Worm (Caenorhabditis elegans) whole organism, L4 larva: ENCODE results near the gene clec-78.

ENCODE experiments used
- D1046.2 ChIP-seq: fragments of 200-800 bp; sonication (Bioruptor generic); IDR thresholded peaks from 2 replicates; pipeline ENCODE4 v1.3.6; 2022; ENCODE audit warnings: missing genetic modification characterization, missing compliant biosample characterization
- Y48G9A.11 ChIP-seq: fragments of 200-800 bp; sonication (Bioruptor generic); IDR thresholded peaks from 2 replicates; pipeline ENCODE4 v1.3.6; 2022; ENCODE audit warnings: missing genetic modification reagents, missing genetic modification characterization, missing compliant biosample characterization
- attf-4 ChIP-seq: sonication (generic microtip); optimal IDR thresholded peaks from 3 replicates; lab custom pipeline; 2017; ENCODE audit warnings: missing biosample characterization, missing genetic modification characterization
- ceh-28 ChIP-seq: fragments of 150-350 bp; optimal IDR thresholded peaks from 2 replicates; lab custom pipeline; 2014; ENCODE audit warnings: missing biosample characterization, missing genetic modification reagents, missing genetic modification characterization
- ceh-44 ChIP-seq: fragments of 200-800 bp; sonication (Bioruptor generic); IDR thresholded peaks from 2 replicates; pipeline ENCODE4 v1.3.6; 2022; ENCODE audit warnings: missing genetic modification reagents, missing genetic modification characterization, missing compliant biosample characterization
- ceh-82 ChIP-seq: sonication (generic microtip); optimal IDR thresholded peaks from 2 replicates; lab custom pipeline; 2017; ENCODE audit warnings: missing biosample characterization, missing genetic modification characterization
- ces-1 ChIP-seq: fragments of 150-350 bp; sonication (generic microtip); optimal IDR thresholded peaks from 4 replicates; lab custom pipeline; 2014; ENCODE audit warnings: missing biosample characterization, missing genetic modification reagents, missing genetic modification characterization
- daf-16 ChIP-seq, 3 experiments: sonication (generic microtip); optimal IDR thresholded peaks; 2 replicates each; lab custom pipeline; 2016 to 2017; ENCODE audit warnings: missing genetic modification characterization in 3 of 3, missing genetic modification reagents in 3 of 3, mild to moderate bottlenecking in 2 of 3, missing compliant biosample characterization in 2 of 3, missing biosample characterization in 1 of 3, moderate library complexity in 1 of 3
- daf-8 ChIP-seq: fragments of 200-800 bp; sonication (Bioruptor generic); IDR thresholded peaks from 2 replicates; pipeline ENCODE4 v1.3.6; 2022; ENCODE audit warnings: missing genetic modification characterization, missing compliant biosample characterization
- dmd-6 ChIP-seq: fragments of 200-800 bp; sonication (Bioruptor generic); IDR thresholded peaks from 2 replicates; pipeline ENCODE4 v1.3.6; 2022; ENCODE audit warnings: missing genetic modification reagents, missing genetic modification characterization, missing compliant biosample characterization
- dpl-1 ChIP-seq: fragments of 150-350 bp; optimal IDR thresholded peaks from 2 replicates; lab custom pipeline; 2014; ENCODE audit warnings: missing biosample characterization, missing genetic modification reagents, missing genetic modification characterization
- egl-43 ChIP-seq: fragments of 200-800 bp; sonication (Bioruptor generic); IDR thresholded peaks from 2 replicates; pipeline ENCODE4 v1.3.6; 2022; ENCODE audit warnings: missing genetic modification reagents, missing genetic modification characterization, missing compliant biosample characterization
- fos-1 ChIP-seq: fragments of 150-350 bp; optimal IDR thresholded peaks from 2 replicates; lab custom pipeline; 2014; ENCODE audit warnings: missing biosample characterization, missing genetic modification characterization
- hlh-30 ChIP-seq: sonication (generic microtip); optimal IDR thresholded peaks from 2 replicates; lab custom pipeline; 2017; ENCODE audit warnings: antibody characterized with exemption, mild to moderate bottlenecking, missing genetic modification characterization, missing compliant biosample characterization; ENCODE audit not compliant: insufficient read depth
- hmg-1.1 ChIP-seq: fragments of 200-800 bp; sonication (Bioruptor generic); IDR thresholded peaks from 2 replicates; pipeline ENCODE4 v1.3.6; 2022; ENCODE audit warnings: missing genetic modification reagents, missing genetic modification characterization, missing compliant biosample characterization
- jun-1 ChIP-seq: fragments of 150-350 bp; optimal IDR thresholded peaks from 2 replicates; lab custom pipeline; 2014; ENCODE audit warnings: missing biosample characterization, missing genetic modification reagents, missing genetic modification characterization
- lin-15B ChIP-seq: fragments of 150-350 bp; sonication (generic microtip); optimal IDR thresholded peaks from 3 replicates; lab custom pipeline; 2014; ENCODE audit warnings: missing biosample characterization, missing genetic modification characterization
- lin-38 ChIP-seq: fragments of 200-800 bp; sonication (Bioruptor generic); IDR thresholded peaks from 2 replicates; pipeline ENCODE4 v1.3.6; 2022; ENCODE audit warnings: missing genetic modification reagents, missing genetic modification characterization, missing compliant biosample characterization
- lsy-2 ChIP-seq, 2 experiments: fragments of 150-350 bp in 1 of 2; sonication (generic microtip) in 1 of 2; optimal IDR thresholded peaks; 2 replicates each; lab custom pipeline; 2014 to 2017; ENCODE audit warnings: missing biosample characterization in 2 of 2, missing genetic modification characterization in 2 of 2
- mdt-29 ChIP-seq: fragments of 200-800 bp; sonication (Bioruptor generic); IDR thresholded peaks from 2 replicates; pipeline ENCODE4 v1.3.6; 2022; ENCODE audit warnings: missing genetic modification reagents, missing genetic modification characterization, missing compliant biosample characterization
- mxl-2 ChIP-seq: fragments of 200-800 bp; sonication (Bioruptor generic); conservative IDR thresholded peaks from 2 replicates; pipeline ENCODE4 v1.3.6; 2022; ENCODE audit warnings: missing genetic modification reagents, missing genetic modification characterization, missing compliant biosample characterization
- nhr-10 ChIP-seq: fragments of 150-350 bp; optimal IDR thresholded peaks from 2 replicates; lab custom pipeline; 2014; ENCODE audit warnings: missing biosample characterization, missing genetic modification characterization
- nhr-28 ChIP-seq: fragments of 150-350 bp; optimal IDR thresholded peaks from 2 replicates; lab custom pipeline; 2014; ENCODE audit warnings: missing biosample characterization, missing genetic modification characterization
- nhr-42 ChIP-seq: fragments of 200-800 bp; sonication (Bioruptor generic); IDR thresholded peaks from 2 replicates; pipeline ENCODE4 v1.3.6; 2022; ENCODE audit warnings: missing genetic modification characterization, missing compliant biosample characterization
- nhr-6 ChIP-seq: fragments of 150-350 bp; optimal IDR thresholded peaks from 2 replicates; lab custom pipeline; 2014; ENCODE audit warnings: missing biosample characterization, missing genetic modification characterization
- nhr-77 ChIP-seq: fragments of 150-350 bp; optimal IDR thresholded peaks from 2 replicates; lab custom pipeline; 2014; ENCODE audit warnings: missing biosample characterization, missing genetic modification characterization
- pqm-1 ChIP-seq: sonication (generic microtip); optimal IDR thresholded peaks from 2 replicates; lab custom pipeline; 2017; ENCODE audit warnings: missing biosample characterization, missing genetic modification characterization
- spr-1 ChIP-seq: sonication (generic microtip); optimal IDR thresholded peaks from 2 replicates; lab custom pipeline; 2016; ENCODE audit warnings: mild to moderate bottlenecking, missing genetic modification characterization, missing compliant biosample characterization
- tag-97 ChIP-seq: fragments of 200-800 bp; sonication (Bioruptor generic); IDR thresholded peaks from 2 replicates; pipeline ENCODE4 v1.3.6; 2022; ENCODE audit warnings: missing genetic modification characterization, missing compliant biosample characterization
- unc-62 ChIP-seq, 3 experiments: fragments of 150-350 bp in 1 of 3; sonication (generic microtip); optimal IDR thresholded peaks in 2 of 3; peaks in 1 of 3; 1 replicate in 1 of 3; 2 replicates in 2 of 3; lab custom pipeline; 2014 to 2017; ENCODE audit warnings: missing biosample characterization in 3 of 3, missing genetic modification characterization in 3 of 3, missing genetic modification reagents in 3 of 3, missing genotype in 1 of 3
- vab-7 ChIP-seq: fragments of 200-800 bp; sonication (Bioruptor generic); IDR thresholded peaks from 2 replicates; pipeline ENCODE4 v1.3.6; 2022; ENCODE audit warnings: missing genetic modification reagents, missing genetic modification characterization, missing compliant biosample characterization
- zag-1 ChIP-seq: fragments of 150-350 bp; optimal IDR thresholded peaks from 2 replicates; lab custom pipeline; 2014; ENCODE audit warnings: missing biosample characterization, missing genetic modification characterization
- zfp-2 ChIP-seq: sonication (generic microtip); optimal IDR thresholded peaks from 2 replicates; lab custom pipeline; 2016; ENCODE audit warnings: mild to moderate bottlenecking, missing genetic modification characterization, missing compliant biosample characterization
- ztf-11 ChIP-seq: fragments of 150-350 bp; optimal IDR thresholded peaks from 2 replicates; lab custom pipeline; 2014; ENCODE audit warnings: missing biosample characterization, missing genetic modification characterization
- ztf-7 ChIP-seq: fragments of 150-350 bp; optimal IDR thresholded peaks from 2 replicates; lab custom pipeline; 2014; ENCODE audit warnings: missing biosample characterization, missing genetic modification characterization

The clec-78 gene

ce11 chrIV:3960396-3960795 lies 28.5 kb upstream of the clec-78 start, which contains the start of gene clec-75 (continued):
- TF ChIP-seq egl-43 (GFP tag; lab: Robert Waterston, UW) (no peak), mxl-2 (GFP tag; lab: Robert Waterston, UW) (no peak), attf-4 (no peak), lsy-2 (tag; optimal IDR thresholded peaks at IDR 0.05; lab: Kevin White, UChicago) (no peak), ceh-82 (tag; lab: Kevin White, UChicago) (no peak), ces-1 (GFP tag; lab: Kevin White, UChicago) (no peak), dmd-6 (peak; percentile 29; the same call in 1 of the 2 replicates), tag-97 (GFP tag; lab: Robert Waterston, UW) (no peak), daf-16 (GFP tag; optimal IDR thresholded peaks at IDR 0.05; lab: Kevin White, UChicago) (no peak), daf-16 (tag; optimal IDR thresholded peaks at IDR 0.05; lab: Kevin White, UChicago) (peak; percentile 67), pqm-1 (peak; percentile 73)
- TF ChIP-seq, all 104 proteins: peak for 4

- TF ChIP-seq Y48G9A.11 (GFP tag; lab: Robert Waterston, UW): no peak
- TF ChIP-seq nhr-10 (tag; lab: Kevin White, UChicago): no peak
- TF ChIP-seq dpl-1: no peak
- no peak for TF ChIP-seq zag-1 (tag; lab: Kevin White, UChicago)
- no peak for TF ChIP-seq ztf-7 (tag; lab: Kevin White, UChicago)
- TF ChIP-seq vab-7 (GFP tag; lab: Robert Waterston, UW): no peak
- no peak for TF ChIP-seq ceh-82 (tag; lab: Kevin White, UChicago)
- no peak for TF ChIP-seq jun-1 (tag; lab: Kevin White, UChicago)
- no peak for TF ChIP-seq lin-38 (GFP tag; lab: Robert Waterston, UW)
- no peak for TF ChIP-seq mdt-29 (GFP tag; lab: Robert Waterston, UW)
- no peak for TF ChIP-seq daf-8 (GFP tag; lab: Robert Waterston, UW)
- TF ChIP-seq ztf-11 (tag; lab: Kevin White, UChicago): no peak
- TF ChIP-seq, all 104 proteins: peak for 0
Observed at ce11 chrIV:3962584-3962983, 26.3 kb upstream of the clec-78 start, which contains the start of gene Y46C8AM.1. Y46C8AM.1 (plus strand) TSS chrIV:3962884.

- TF ChIP-seq ceh-44 (GFP tag; lab: Robert Waterston, UW): no peak
- peak; percentile 64 for TF ChIP-seq nhr-28 (tag; lab: Kevin White, UChicago)
- TF ChIP-seq dmd-6: peak; percentile 22; the same call in 1 of the 2 replicates
- TF ChIP-seq hlh-30 (tag; lab: Kevin White, UChicago): peak; percentile 9
Observed at ce11 chrIV:3963498-3963897, 25.4 kb upstream of the clec-78 start.

- TF ChIP-seq nhr-77 (tag; lab: Kevin White, UChicago) (peak; percentile 58), lin-15B (tag; lab: Kevin White, UChicago) (no peak), zfp-2 (no peak), unc-62 (GFP tag; optimal IDR thresholded peaks at IDR 0.05 in 1 of 2; lab: Kevin White, UChicago) (no peak), unc-62 (tag; optimal IDR thresholded peaks at IDR 0.05; lab: Kevin White, UChicago) (no peak), pqm-1 (peak; percentile 3), dmd-6 (peak; percentile 36; the same call in 1 of the 2 replicates), D1046.2 (GFP tag; lab: Robert Waterston, UW) (no peak), spr-1 (no peak), mdt-29 (GFP tag; lab: Robert Waterston, UW) (no peak), hmg-1.1 (no peak), ceh-28 (no peak), nhr-6 (no peak), daf-16 (GFP tag; optimal IDR thresholded peaks at IDR 0.05; lab: Kevin White, UChicago) (no peak), daf-16 (tag; optimal IDR thresholded peaks at IDR 0.05; lab: Kevin White, UChicago) (peak; percentile 51), nhr-28 (tag; lab: Kevin White, UChicago) (peak; percentile 74), fos-1 (tag; lab: Kevin White, UChicago) (no peak), nhr-42 (GFP tag; lab: Robert Waterston, UW) (no peak)
Observed at ce11 chrIV:3965013-3965412, 23.9 kb upstream of the clec-78 start, which contains the start of gene clec-76. clec-76 (plus strand) TSS chrIV:3965246.
